Fruit fly (Drosophila melanogaster): ENCODE data around the gene CG32119.

Gene CG32119

DNA sequence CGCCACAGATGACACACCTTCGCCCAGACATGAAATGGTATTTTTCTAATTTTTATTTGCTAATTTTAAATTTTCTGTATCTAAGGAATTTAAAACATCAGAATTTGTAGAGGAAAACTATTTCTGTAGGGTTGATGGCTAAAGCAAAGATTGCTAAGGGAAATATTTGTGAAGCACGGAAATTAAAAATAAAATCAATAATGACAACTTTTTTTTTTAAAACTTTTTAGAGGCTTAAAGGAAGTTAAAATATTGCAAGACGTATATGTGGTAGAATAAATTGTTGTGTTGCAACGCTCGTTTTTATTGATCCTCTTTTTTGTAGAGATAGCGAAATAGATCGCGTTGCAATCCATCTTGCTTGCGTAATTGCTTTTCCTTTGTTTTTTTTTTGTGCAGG is at the start of gene CG32119:
TSS of gene CG32119 (minus strand) at position 101 of the 400 bp plus-strand sequence.
- TF ChIP-seq Ets21C (GFP tag; optimal IDR thresholded peaks at IDR 0.05) (no peak), ss (GFP tag; optimal IDR thresholded peaks at IDR 0.05) (no peak), CG34406 (GFP tag; optimal IDR thresholded peaks at IDR 0.05) (no peak), Sox102F (GFP tag; optimal IDR thresholded peaks at IDR 0.05) (no peak), vri (GFP tag; optimal IDR thresholded peaks at IDR 0.05) (no peak)

DNA sequence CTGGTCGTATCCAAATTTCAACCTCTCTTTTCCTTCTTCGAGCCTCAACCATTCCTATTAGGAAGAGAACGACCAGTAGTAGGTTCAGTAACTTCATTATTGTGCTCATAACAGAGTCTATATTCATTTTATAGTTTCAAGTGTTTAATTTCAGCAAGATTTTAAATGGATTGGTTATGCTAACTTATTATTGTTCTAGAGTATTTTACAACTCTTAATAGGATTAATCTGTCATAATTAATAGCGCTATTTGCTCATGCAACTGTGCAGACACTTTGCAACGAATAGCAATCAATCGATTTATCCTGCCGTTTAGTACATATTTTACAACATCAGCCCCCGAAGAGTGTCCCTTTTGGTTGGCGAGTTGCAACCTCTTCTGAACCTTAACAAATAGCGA is 48.3 kb upstream of the CG32119 start, which contains the start of gene Sfp70A4:
TSS of gene Sfp70A4 (minus strand) at position 101 of the 400 bp plus-strand sequence.
- TF ChIP-seq CG10669 (GFP tag; optimal IDR thresholded peaks at IDR 0.05) (no peak), Hr38 (GFP tag; optimal IDR thresholded peaks at IDR 0.05) (no peak), dsx (GFP tag; optimal IDR thresholded peaks at IDR 0.05; ENCODE audit: poor library complexity, severe bottlenecking) (no peak), CG1621 (tag; optimal IDR thresholded peaks at IDR 0.05) (no peak), Sox15 (GFP tag; optimal IDR thresholded peaks at IDR 0.05) (no peak), Hr4 (GFP tag; optimal IDR thresholded peaks at IDR 0.05) (no peak), Sox102F (GFP tag; optimal IDR thresholded peaks at IDR 0.05) (no peak), acj6 (GFP tag; optimal IDR thresholded peaks at IDR 0.05) (no peak), CG6276 (GFP tag; optimal IDR thresholded peaks at IDR 0.05) (no peak), CG7368 (GFP tag; optimal IDR thresholded peaks at IDR 0.05) (no peak), CG8319 (GFP tag; optimal IDR thresholded peaks at IDR 0.05) (no peak), CG31627 (GFP tag; optimal IDR thresholded peaks at IDR 0.05) (no peak), CG8632 (GFP tag; optimal IDR thresholded peaks at IDR 0.05) (no peak), dac (GFP tag; optimal IDR thresholded peaks at IDR 0.05) (no peak), CG6792 (GFP tag; optimal IDR thresholded peaks at IDR 0.05) (no peak)

DNA sequence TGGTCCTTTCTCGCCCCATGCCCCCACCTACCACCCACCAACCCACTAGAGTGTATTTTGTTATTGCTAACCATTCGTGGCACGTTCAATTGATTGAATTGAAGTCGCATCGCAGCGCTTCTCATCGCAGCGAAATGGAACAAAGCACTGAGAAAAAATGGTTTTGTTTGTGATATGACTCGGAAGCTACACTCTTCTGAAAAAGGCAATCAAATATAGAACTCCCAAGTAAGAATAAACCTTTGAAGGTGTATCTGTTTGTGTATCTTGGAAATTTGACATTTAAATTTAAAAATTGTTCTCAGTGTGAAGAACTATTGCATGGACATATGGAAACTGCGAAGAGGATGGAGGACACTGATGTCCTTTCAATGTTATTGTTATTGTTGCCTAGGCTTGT is 47.2 kb upstream of the CG32119 start:
- 0 out of 3 replicates have a peak, but pooled peaks have one; percentile 19 for TF ChIP-seq CG6163 (GFP tag; IDR thresholded peaks at IDR 0.05)
- no peak for TF ChIP-seq Sox102F (GFP tag; optimal IDR thresholded peaks at IDR 0.05)
- peak; percentile 2 for TF ChIP-seq Hr4 (GFP tag; optimal IDR thresholded peaks at IDR 0.05)

DNA sequence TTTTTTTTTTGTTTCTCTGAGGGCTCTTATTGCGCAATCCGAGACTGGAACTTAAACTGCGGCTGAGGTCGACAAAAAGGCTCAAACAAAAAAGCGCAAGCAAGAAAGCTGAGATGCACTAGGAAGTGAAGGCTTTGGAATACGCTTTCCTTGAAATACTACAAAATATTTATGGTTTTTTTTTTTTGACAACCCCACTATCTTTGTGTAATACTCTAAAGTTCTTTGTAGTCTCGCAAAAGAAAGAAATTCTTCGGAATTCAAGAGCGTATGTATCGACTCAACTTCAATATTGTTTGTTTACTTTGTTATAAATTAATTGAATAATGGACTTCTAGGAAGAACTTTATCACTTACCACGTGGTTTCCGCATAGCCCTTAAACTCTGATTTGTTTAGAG is 39.7 kb upstream of the CG32119 start:
- TF ChIP-seq vri (GFP tag; optimal IDR thresholded peaks at IDR 0.05) (no peak), Ets21C (GFP tag; optimal IDR thresholded peaks at IDR 0.05) (no peak), net (GFP tag; optimal IDR thresholded peaks at IDR 0.05) (no peak), Blimp-1 (GFP tag; optimal IDR thresholded peaks at IDR 0.05) (no peak), CG6854 (GFP tag; optimal IDR thresholded peaks at IDR 0.05) (no peak), CG11902 (GFP tag; optimal IDR thresholded peaks at IDR 0.05) (no peak), Eip78C (GFP tag) (peak; percentile 86), spab (GFP tag; optimal IDR thresholded peaks at IDR 0.05) (peak; percentile 45), CG34406 (GFP tag; optimal IDR thresholded peaks at IDR 0.05) (peak; percentile 8), dac (GFP tag; optimal IDR thresholded peaks at IDR 0.05) (no peak), CG32006 (GFP tag; optimal IDR thresholded peaks at IDR 0.05) (no peak), achi (GFP tag; optimal IDR thresholded peaks at IDR 0.05) (peak; percentile 17), eg (GFP tag; IDR thresholded peaks at IDR 0.05) (no peak), Sox102F (GFP tag; optimal IDR thresholded peaks at IDR 0.05) (no peak), CG3032 (tag; optimal IDR thresholded peaks at IDR 0.05) (no peak), acj6 (GFP tag; optimal IDR thresholded peaks at IDR 0.05) (peak; percentile 35), Ets96B (tag; optimal IDR thresholded peaks at IDR 0.05) (peak; percentile 35), pdm3 (GFP tag; optimal IDR thresholded peaks at IDR 0.05) (peak; percentile 28), CG31627 (GFP tag; optimal IDR thresholded peaks at IDR 0.05) (no peak), CG11762 (GFP tag; optimal IDR thresholded peaks at IDR 0.05; ENCODE audit: insufficient read depth) (no peak), CG6163 (GFP tag; IDR thresholded peaks at IDR 0.05) (no peak), Met (GFP tag; optimal IDR thresholded peaks at IDR 0.05) (no peak), Lpt (GFP tag; optimal IDR thresholded peaks at IDR 0.05) (no peak), Gug (GFP tag; IDR thresholded peaks at IDR 0.05) (no peak), ss (GFP tag; optimal IDR thresholded peaks at IDR 0.05) (peak; percentile 11 to 47), CG11294 (GFP tag; IDR thresholded peaks at IDR 0.05) (no peak), topi (GFP tag; optimal IDR thresholded peaks at IDR 0.05) (no peak), CG10669 (GFP tag; optimal IDR thresholded peaks at IDR 0.05) (no peak), Hr39 (GFP tag; optimal IDR thresholded peaks at IDR 0.05) (no peak), CG1621 (tag; optimal IDR thresholded peaks at IDR 0.05) (peak; percentile 10), Hr38 (GFP tag; optimal IDR thresholded peaks at IDR 0.05) (no peak), OdsH (GFP tag; optimal IDR thresholded peaks at IDR 0.05) (peak; percentile 27), Sox15 (GFP tag; optimal IDR thresholded peaks at IDR 0.05) (no peak), salr (GFP tag; optimal IDR thresholded peaks at IDR 0.05) (no peak), CG6808 (GFP tag; optimal IDR thresholded peaks at IDR 0.05) (peak; percentile 37), fkh (GFP tag; optimal IDR thresholded peaks at IDR 0.05) (no peak), CG10631 (GFP tag; optimal IDR thresholded peaks at IDR 0.05) (peak; percentile 39)
